Worm (Caenorhabditis elegans) whole organism, L4/young adult: ENCODE measurements around the gene abu-4.

Experiments
- dao-5 ChIP-seq: sonication (generic microtip); optimal IDR thresholded peaks from 2 replicates; lab custom pipeline; 2016; ENCODE audit warnings: missing genotype, missing genetic modification characterization, moderate library complexity, missing compliant biosample characterization
- him-1 ChIP-seq: sonication (generic microtip); optimal IDR thresholded peaks from 2 replicates; lab custom pipeline; 2016; ENCODE audit warnings: missing genotype, missing genetic modification reagents, missing genetic modification characterization, missing compliant biosample characterization

DNA sequence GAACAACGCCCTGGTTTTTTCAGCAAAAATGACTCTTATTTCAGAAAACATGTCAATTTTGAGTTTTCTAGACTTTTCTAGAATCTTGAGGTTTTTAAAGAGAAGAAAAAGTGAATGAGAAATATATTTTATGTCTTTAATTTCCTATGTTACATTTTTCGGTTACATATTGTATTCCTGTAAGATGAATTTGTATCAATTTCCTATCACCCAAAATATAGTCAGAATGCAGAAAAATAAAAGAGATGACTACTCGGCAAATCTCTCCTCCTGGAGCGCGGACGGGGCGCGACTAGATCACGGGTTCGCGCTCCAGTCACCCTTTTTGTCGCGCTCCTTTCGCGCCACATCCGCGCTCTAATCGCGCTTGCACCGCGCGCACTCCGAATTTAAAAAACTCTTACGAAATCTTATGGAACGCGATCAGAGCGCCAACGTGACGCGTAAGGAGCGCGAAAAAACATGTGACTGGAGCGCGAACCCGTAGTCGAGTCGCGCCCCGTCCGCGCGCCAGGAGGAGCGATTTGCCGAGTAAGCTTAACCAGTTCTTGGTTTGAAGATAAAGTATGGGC lies 20.0 kb upstream of the abu-4 start, which contains the start of gene str-253:
- no peak for TF ChIP-seq him-1 (tag; lab: Kevin White, UChicago)
- no peak for TF ChIP-seq dao-5
